Fruit fly (Drosophila melanogaster) S2 (cell line): ENCODE data around the gene vilya.

ENCODE experiments used
- CG8478 ChIP-seq: fragments of >200 bp; optimal IDR thresholded peaks from 2 replicates; lab custom pipeline; 2018
- CTCF ChIP-seq, 2 experiments: fragments of >200 bp; optimal IDR thresholded peaks; 2 replicates each; lab custom pipeline; 2018

- TF ChIP-seq CG8478 (lab: Kevin White, UChicago) = no peak
- no peak for TF ChIP-seq CTCF (optimal IDR thresholded peaks at IDR 0.05; lab: Kevin White, UChicago)
Observed at dm6 chrX:2683926-2684325, 42.6 kb upstream of the vilya start.
